Fruit fly (Drosophila melanogaster) whole organism: ENCODE measurements around the gene pon.

ENCODE experiments used
- EcR ChIP-seq, 2 experiments: fragments of >200 bp; optimal IDR thresholded peaks; 2 replicates each; lab custom pipeline; 2017; ENCODE audit warnings: missing biosample characterization in 2 of 2, missing genetic modification characterization in 2 of 2, missing genetic modification reagents in 2 of 2
- pan ChIP-seq: fragments of >200 bp; optimal IDR thresholded peaks from 2 replicates; lab custom pipeline; 2017

dm6 chrX:4610481-4610880 lies 25.6 kb upstream of the pon start:
- TF ChIP-seq EcR (GFP tag; optimal IDR thresholded peaks at IDR 0.05; lab: Kevin White, UChicago): no peak
- no peak for TF ChIP-seq pan (lab: Kevin White, UChicago)
